Worm (Caenorhabditis elegans) whole organism, L4 larva: ENCODE data around the gene chst-1.

Source experiments
- aly-2 ChIP-seq: sonication (generic microtip); optimal IDR thresholded peaks from 2 replicates; lab custom pipeline; 2018; ENCODE audit warnings: missing biosample characterization, missing genetic modification characterization
- lin-39 ChIP-seq: fragments of 150-350 bp; optimal IDR thresholded peaks from 2 replicates; lab custom pipeline; 2014; ENCODE audit warnings: missing biosample characterization, missing genetic modification reagents, missing genetic modification characterization

DNA sequence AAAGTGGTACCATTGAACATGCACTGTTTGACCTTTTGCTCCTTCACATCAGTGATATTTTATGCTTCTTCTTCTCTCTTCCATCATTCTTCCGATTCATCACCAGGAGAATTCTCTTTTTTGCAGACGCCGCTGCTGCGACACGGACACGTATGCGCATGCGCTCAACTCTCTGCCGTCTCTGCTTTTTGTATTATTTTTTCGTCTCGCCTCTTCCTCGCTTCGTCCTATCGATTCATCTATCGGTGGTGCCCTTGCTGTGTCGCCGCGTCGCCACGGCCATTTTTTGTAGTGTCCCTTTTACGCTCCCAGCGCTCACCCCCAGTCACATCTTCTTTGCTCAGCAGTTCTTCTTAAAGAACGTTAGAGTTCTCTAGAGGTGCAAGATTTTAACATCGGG, 19.4 kb upstream of the chst-1 start:
- TF ChIP-seq lin-39 (tag; lab: Kevin White, UChicago) = no peak
- TF ChIP-seq aly-2 = no peak
